Worm (Caenorhabditis elegans) whole organism, early embryonic: ENCODE data around the gene C16B8.4.

ENCODE experiments used
- ama-1 ChIP-seq: fragments of 150-350 bp; optimal IDR thresholded peaks from 2 replicates; lab custom pipeline; 2014
- ceh-36 ChIP-seq: sonication (generic microtip); optimal IDR thresholded peaks from 2 replicates; lab custom pipeline; 2016; ENCODE audit warnings: missing genetic modification characterization, inconsistent platforms, missing compliant biosample characterization
- flt-1 ChIP-seq: fragments of 200-800 bp; sonication (Bioruptor generic); IDR thresholded peaks from 2 replicates; pipeline ENCODE4 v1.3.6; 2022; ENCODE audit warnings: missing genetic modification characterization, missing compliant biosample characterization
- hmbx-1 ChIP-seq: sonication (generic microtip); optimal IDR thresholded peaks from 2 replicates; lab custom pipeline; 2016; ENCODE audit warnings: mild to moderate bottlenecking, missing genetic modification characterization, missing compliant biosample characterization
- pes-1 ChIP-seq: fragments of 200-800 bp; sonication (Bioruptor generic); IDR thresholded peaks from 2 replicates; pipeline ENCODE4 v1.3.6; 2022; ENCODE audit warnings: missing genetic modification reagents, missing genetic modification characterization, missing compliant biosample characterization
- tbx-11 ChIP-seq: fragments of 200-800 bp; sonication (Bioruptor generic); IDR thresholded peaks from 2 replicates; pipeline ENCODE4 v1.3.6; 2022; ENCODE audit warnings: missing genetic modification characterization, missing compliant biosample characterization
- tbx-37 ChIP-seq: fragments of 200-800 bp; sonication (Bioruptor generic); conservative IDR thresholded peaks from 2 replicates; pipeline ENCODE4 v1.3.6; 2022; ENCODE audit warnings: missing genetic modification reagents, missing genetic modification characterization, missing compliant biosample characterization

- TF ChIP-seq ceh-36 = no peak
- TF ChIP-seq ama-1 (lab: Kevin White, UChicago) = no peak
- TF ChIP-seq pes-1 = no peak
- no peak for TF ChIP-seq hmbx-1 (tag; lab: Kevin White, UChicago)
- no peak for TF ChIP-seq flt-1 (GFP tag; lab: Robert Waterston, UW)
- no peak for TF ChIP-seq tbx-37 (GFP tag; lab: Robert Waterston, UW)
- no peak for TF ChIP-seq tbx-11 (GFP tag; lab: Robert Waterston, UW)
Observed at ce11 chrX:3979146-3979545, 5.7 kb upstream of the C16B8.4 start.
